Worm (Caenorhabditis elegans): ENCODE measurements around the gene F53A2.3.

F53A2.3 gene

DNA sequence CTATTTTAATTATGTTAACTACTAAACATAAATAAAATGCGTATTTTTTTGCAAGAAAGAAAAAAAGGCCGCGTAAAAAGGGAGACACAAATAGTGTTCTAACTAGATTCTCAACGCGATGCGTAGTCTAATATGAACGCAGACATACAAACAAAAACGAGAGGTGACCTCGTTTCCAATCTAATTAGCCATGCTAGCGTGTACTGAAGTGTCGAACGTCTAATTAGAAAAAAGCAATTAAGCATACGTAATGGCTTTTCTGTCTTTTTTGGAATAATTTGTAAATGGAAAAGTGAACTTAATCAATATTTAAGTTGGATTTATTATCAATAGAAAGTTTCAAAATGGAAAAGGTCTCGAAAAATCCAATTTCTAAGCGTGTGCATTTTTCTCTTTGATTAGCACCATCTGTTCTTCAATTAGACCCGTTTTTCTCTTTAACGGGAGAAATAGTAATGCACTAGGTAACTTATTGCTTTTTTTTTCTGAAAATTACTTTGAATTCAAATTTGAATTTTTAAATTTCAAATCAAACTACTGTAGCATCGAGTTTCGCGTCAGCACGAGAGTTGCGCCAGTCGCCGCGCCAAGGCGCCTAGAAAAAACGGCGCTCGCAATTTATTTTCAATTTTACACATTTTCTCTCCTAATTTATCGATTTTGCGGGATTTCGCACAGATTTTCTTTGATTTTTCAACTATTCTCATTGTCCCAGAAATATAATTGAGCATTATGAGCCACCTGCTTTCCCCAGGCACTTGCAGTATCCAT, 1.1 kb upstream of the F53A2.3 start (continued):
- TF ChIP-seq unc-130 (GFP tag; optimal IDR thresholded peaks at IDR 0.05) (no peak), pha-4 (tag; optimal IDR thresholded peaks at IDR 0.05) (no peak), gei-17 (GFP tag; optimal IDR thresholded peaks at IDR 0.05) (no peak), cebp-2 (GFP tag; IDR thresholded peaks at IDR 0.05) (no peak), sdz-38 (tag; optimal IDR thresholded peaks at IDR 0.05) (no peak), B0261.1 (tag; optimal IDR thresholded peaks at IDR 0.05) (no peak), K12H6.12 (tag; optimal IDR thresholded peaks at IDR 0.05) (no peak), ztf-28 (GFP tag; IDR thresholded peaks at IDR 0.05) (no peak), athp-1 (tag; optimal IDR thresholded peaks at IDR 0.05) (no peak), F39B2.1 (GFP tag; IDR thresholded peaks at IDR 0.05) (no peak), lin-35 (GFP tag; optimal IDR thresholded peaks at IDR 0.05) (peak in 1 of 3 experiments; percentile 21)

DNA sequence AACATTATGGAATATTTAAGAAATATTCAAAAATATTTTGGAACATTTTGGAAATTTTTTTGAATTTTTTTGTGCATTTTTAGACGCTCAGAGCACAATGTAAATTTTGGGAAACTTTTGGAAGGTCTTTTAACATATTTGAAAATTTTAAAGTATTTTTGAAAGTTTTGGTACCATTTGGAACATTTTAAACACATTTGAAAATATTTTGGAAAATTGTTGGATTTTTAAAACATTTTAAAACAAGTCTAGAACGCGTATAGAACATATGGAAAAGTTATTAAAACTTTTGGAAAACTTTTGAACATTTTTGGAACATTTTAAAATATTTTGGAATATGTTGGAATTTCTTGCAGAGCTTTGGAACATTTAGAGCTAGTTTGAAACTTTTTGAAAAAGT, 5.8 kb downstream of the F53A2.3 start, which contains the start of gene sdz-20:
Gene sdz-20, plus strand, starts transcription at position 301 of the 400 bp plus-strand sequence.
- no peak for TF ChIP-seq let-607 (tag; optimal IDR thresholded peaks at IDR 0.05)
- TF ChIP-seq dpl-1 (GFP tag; optimal IDR thresholded peaks at IDR 0.05) = no peak
- no peak for TF ChIP-seq F23B12.7 (tag; optimal IDR thresholded peaks at IDR 0.05; ENCODE audit: insufficient read depth)
- no peak for TF ChIP-seq F52B5.7 (tag; optimal IDR thresholded peaks at IDR 0.05)

DNA sequence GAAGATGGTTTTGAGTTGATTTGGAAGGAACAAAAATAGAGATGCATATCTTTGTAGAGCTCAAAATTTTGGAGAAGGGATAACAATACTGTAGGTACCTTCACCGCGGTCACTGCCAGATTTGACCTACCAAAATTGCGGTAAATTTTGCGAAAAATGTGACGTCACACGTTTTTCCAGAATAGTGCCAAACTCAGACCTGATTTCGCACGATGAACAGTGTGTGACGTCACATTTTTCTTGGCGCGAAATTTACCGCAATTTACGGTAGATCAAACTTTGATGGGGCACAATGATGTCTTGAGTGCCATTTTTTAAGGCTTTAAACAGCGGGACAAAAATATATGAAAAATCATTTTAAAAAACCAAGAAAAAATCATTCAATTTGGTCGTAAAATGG, 10.7 kb downstream of the F53A2.3 start:
- no peak for TF ChIP-seq attf-5 (GFP tag; optimal IDR thresholded peaks at IDR 0.05)
- TF ChIP-seq zfh-2 (GFP tag; conservative IDR thresholded peaks at IDR 0.05) = no peak
- TF ChIP-seq tbp1 (GFP tag; optimal IDR thresholded peaks at IDR 0.05) = no peak
- no peak for TF ChIP-seq madf-10 (tag; optimal IDR thresholded peaks at IDR 0.05)
- no peak for TF ChIP-seq snpc-4 (GFP tag; optimal IDR thresholded peaks at IDR 0.05)
- TF ChIP-seq snpc-4 (tag; optimal IDR thresholded peaks at IDR 0.05) = no peak
- no peak for TF ChIP-seq mxl-1 (tag; optimal IDR thresholded peaks at IDR 0.05)
- no peak for TF ChIP-seq let-526 (GFP tag; IDR thresholded peaks at IDR 0.05)
- no peak for TF ChIP-seq athp-1 (tag; optimal IDR thresholded peaks at IDR 0.05)
- TF ChIP-seq ceh-58 (GFP tag; IDR thresholded peaks at IDR 0.05) = no peak
- TF ChIP-seq nhr-27 (tag; optimal IDR thresholded peaks at IDR 0.05) = no peak
- TF ChIP-seq mes-4 (tag; optimal IDR thresholded peaks at IDR 0.05) = no peak
- no peak for TF ChIP-seq ztf-25 (GFP tag; IDR thresholded peaks at IDR 0.05)
- no peak for TF ChIP-seq nfya-2 (GFP tag; IDR thresholded peaks at IDR 0.05)
- no peak for TF ChIP-seq bed-2 (GFP tag; IDR thresholded peaks at IDR 0.05)
- TF ChIP-seq ceh-27 (GFP tag; optimal IDR thresholded peaks at IDR 0.05) = no peak
- TF ChIP-seq cebp-1 (GFP tag; IDR thresholded peaks at IDR 0.05) = no peak
- TF ChIP-seq cebp-1 (tag; optimal IDR thresholded peaks at IDR 0.05) = no peak
- no peak for TF ChIP-seq nhr-90 (tag; optimal IDR thresholded peaks at IDR 0.05)
- TF ChIP-seq dpl-1 (GFP tag; optimal IDR thresholded peaks at IDR 0.05) = no peak
- TF ChIP-seq ceh-40 (GFP tag; IDR thresholded peaks at IDR 0.05) = no peak
- TF ChIP-seq ceh-79 (tag; optimal IDR thresholded peaks at IDR 0.05) = no peak

DNA sequence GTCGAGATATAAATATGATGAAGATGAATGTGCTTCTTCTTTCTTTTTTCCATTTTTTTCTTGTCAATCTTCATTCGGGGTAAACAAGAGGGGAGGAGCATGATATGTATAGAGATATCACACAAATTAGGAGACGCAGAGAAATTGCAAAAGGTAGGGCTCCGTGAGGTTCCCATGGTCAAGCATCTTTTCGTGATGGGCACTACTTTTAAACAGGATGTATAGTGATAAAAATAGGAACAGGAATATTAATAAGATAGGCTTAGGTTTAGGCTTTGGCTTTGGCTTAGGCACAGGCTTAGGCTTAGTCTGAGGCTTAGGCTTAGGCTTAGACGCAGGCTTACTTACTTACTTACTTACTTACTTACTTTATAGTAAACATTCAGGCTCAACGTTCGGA, 14.8 kb downstream of the F53A2.3 start, which contains the start of gene F53A2.1:
Gene F53A2.1, minus strand, starts transcription at position 101 of the 400 bp plus-strand sequence.
- TF ChIP-seq mel-28 (tag; optimal IDR thresholded peaks at IDR 0.05; ENCODE audit: borderline replicate concordance) = no peak
- TF ChIP-seq snpc-4 (GFP tag; optimal IDR thresholded peaks at IDR 0.05) = no peak
- TF ChIP-seq snpc-4 (tag; optimal IDR thresholded peaks at IDR 0.05) = no peak
- TF ChIP-seq ceh-100 (GFP tag; IDR thresholded peaks at IDR 0.05) = no peak
- TF ChIP-seq fkh-3 (tag; optimal IDR thresholded peaks at IDR 0.05) = no peak
- no peak for TF ChIP-seq athp-1 (tag; optimal IDR thresholded peaks at IDR 0.05)
- no peak for TF ChIP-seq F39B2.1 (GFP tag; IDR thresholded peaks at IDR 0.05)
- no peak for TF ChIP-seq ceh-79 (tag; optimal IDR thresholded peaks at IDR 0.05)
- no peak for TF ChIP-seq egrh-3 (GFP tag; IDR thresholded peaks at IDR 0.05)
- TF ChIP-seq lsl-1 (GFP tag; optimal IDR thresholded peaks at IDR 0.05) = no peak
- TF ChIP-seq bed-2 (GFP tag; IDR thresholded peaks at IDR 0.05) = no peak
- TF ChIP-seq D2030.7 (GFP tag; IDR thresholded peaks at IDR 0.05) = no peak
- TF ChIP-seq dox-1 (GFP tag; IDR thresholded peaks at IDR 0.05) = no peak
- TF ChIP-seq akir-1 (GFP tag; optimal IDR thresholded peaks at IDR 0.05) = no peak
- TF ChIP-seq Y67H2A.10 (GFP tag; conservative IDR thresholded peaks at IDR 0.05) = no peak
- TF ChIP-seq aptf-2 (GFP tag; conservative IDR thresholded peaks at IDR 0.05) = no peak

Data from whole organism, young adult.